Worm (Caenorhabditis elegans): Measurements from ENCODE around the gene twk-14.

Gene twk-14

ce11 chrV:12343419-12343969 lies 52.0 kb downstream of the twk-14 start, which contains the start of gene tomm-20 (continued):
- TF ChIP-seq C16A3.4 (tag; optimal IDR thresholded peaks at IDR 0.05) (peak; percentile 96), blmp-1 (tag; optimal IDR thresholded peaks at IDR 0.05) (peak; percentile 87), pqm-1 (tag; optimal IDR thresholded peaks at IDR 0.05) (no peak), ceh-63 (GFP tag; optimal IDR thresholded peaks at IDR 0.05) (no peak), pax-3 (tag; optimal IDR thresholded peaks at IDR 0.05) (peak; percentile 95), mdl-1 (tag; optimal IDR thresholded peaks at IDR 0.05) (peak in 1 of 2 experiments; percentile 78), lsy-2 (tag; optimal IDR thresholded peaks at IDR 0.05) (peak; percentile 96 to 97), jun-1 (tag; optimal IDR thresholded peaks at IDR 0.05) (peak; percentile 85), irx-1 (tag; optimal IDR thresholded peaks at IDR 0.05) (peak; percentile 89), nhr-11 (tag; optimal IDR thresholded peaks at IDR 0.05) (peak; percentile 88), nhr-85 (tag) (peak; percentile 97), elt-2 (tag; optimal IDR thresholded peaks at IDR 0.05) (peak; percentile 72)

ce11 chrV:12337894-12338293 lies 57.6 kb downstream of the twk-14 start, which contains the start of gene twk-13:
twk-13 (minus strand) TSS chrV:12337994.
- TF ChIP-seq sup-37 (GFP tag; optimal IDR thresholded peaks at IDR 0.05) (no peak), tlp-1 (tag; optimal IDR thresholded peaks at IDR 0.05) (no peak), nhr-76 (tag; optimal IDR thresholded peaks at IDR 0.05) (no peak), C16A3.4 (tag; optimal IDR thresholded peaks at IDR 0.05) (no peak), rnt-1 (tag; optimal IDR thresholded peaks at IDR 0.05) (no peak), xbp-1 (tag; optimal IDR thresholded peaks at IDR 0.05) (no peak), egl-13 (tag; optimal IDR thresholded peaks at IDR 0.05) (no peak), nhr-71 (tag; optimal IDR thresholded peaks at IDR 0.05) (no peak), fkh-4 (tag; optimal IDR thresholded peaks at IDR 0.05; ENCODE audit: borderline replicate concordance) (no peak), snpc-4 (tag; optimal IDR thresholded peaks at IDR 0.05) (no peak)
